Worm (Caenorhabditis elegans): ENCODE results near the gene dsl-4.

dsl-4 gene

DNA sequence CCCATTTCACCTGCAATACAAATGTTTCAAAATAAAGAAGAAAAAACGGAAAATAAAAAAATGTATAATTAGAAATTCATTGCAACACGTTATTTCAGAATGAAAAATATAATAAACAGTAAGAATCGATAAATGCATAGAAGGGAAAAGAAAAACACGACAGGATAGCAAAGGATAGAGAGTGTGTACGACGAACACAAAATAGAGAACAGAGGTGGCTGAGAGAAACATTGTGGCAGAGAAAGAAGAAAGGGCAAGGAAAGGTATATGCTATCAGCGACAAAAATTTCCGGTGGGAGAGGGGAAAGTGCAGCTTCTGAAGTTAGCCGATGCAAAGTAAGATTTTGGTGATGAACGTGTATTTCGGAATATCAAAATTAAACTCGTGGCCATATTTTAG lies 35.7 kb downstream of the dsl-4 start, which contains the start of gene F28H6.6:
Gene F28H6.6 (minus strand): TSS at position 10 of the 400 bp plus-strand sequence.
- TF ChIP-seq nhr-25 (tag; optimal IDR thresholded peaks at IDR 0.05), result no peak
- peak; percentile 29 for TF ChIP-seq pha-4 (tag; optimal IDR thresholded peaks at IDR 0.05)
- no peak for TF ChIP-seq nhr-43 (tag; optimal IDR thresholded peaks at IDR 0.05; ENCODE audit: poor library complexity, severe bottlenecking)
- TF ChIP-seq nhr-237 (tag; optimal IDR thresholded peaks at IDR 0.05), result no peak
- no peak for TF ChIP-seq elt-2 (tag; optimal IDR thresholded peaks at IDR 0.05)
- TF ChIP-seq snpc-4 (tag; optimal IDR thresholded peaks at IDR 0.05), result no peak
- TF ChIP-seq mdl-1 (tag; optimal IDR thresholded peaks at IDR 0.05), result no peak

DNA sequence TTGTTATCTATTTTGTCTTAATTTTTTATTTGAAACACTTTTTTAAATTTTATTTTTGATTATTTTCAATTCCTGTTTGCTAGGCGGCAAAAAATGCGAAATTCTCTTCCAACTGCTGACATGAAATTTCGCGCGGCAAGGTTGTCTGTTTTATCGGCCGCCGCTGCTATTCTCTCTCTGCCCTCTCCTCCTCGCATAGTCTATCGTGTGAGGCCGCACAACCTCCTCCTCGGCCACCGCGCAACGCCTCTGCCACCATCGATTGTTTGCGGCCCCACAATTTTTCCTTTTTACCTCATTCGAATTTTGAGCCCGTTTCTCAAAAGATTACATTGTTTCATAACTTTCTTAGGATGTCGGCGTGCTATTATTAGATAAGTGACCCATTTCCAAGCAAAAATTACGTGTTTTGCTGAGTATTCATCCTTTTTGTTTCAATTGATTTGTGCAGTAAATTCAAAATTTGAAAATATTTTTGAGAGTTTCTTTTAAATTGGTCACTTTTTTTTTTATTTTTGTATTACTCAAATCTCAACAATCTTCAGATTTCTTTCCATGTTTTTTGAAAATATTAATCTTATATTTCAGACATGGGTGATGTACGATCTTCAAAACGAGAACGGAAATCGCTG lies 37.2 kb downstream of the dsl-4 start, which contains the start of gene F28H6.4:
Gene F28H6.4 (plus strand): TSS at position 582 of the 632 bp plus-strand sequence.
- peak; percentile 16 for TF ChIP-seq lin-15B (tag; optimal IDR thresholded peaks at IDR 0.05)
- no peak for TF ChIP-seq sea-2 (GFP tag; optimal IDR thresholded peaks at IDR 0.05)
- no peak for TF ChIP-seq skn-1 (tag; optimal IDR thresholded peaks at IDR 0.05)
- no peak for TF ChIP-seq zag-1 (tag; optimal IDR thresholded peaks at IDR 0.05)
- peak; percentile 34 for TF ChIP-seq pha-4 (tag; optimal IDR thresholded peaks at IDR 0.05)
- TF ChIP-seq nhr-67 (tag; optimal IDR thresholded peaks at IDR 0.05), result no peak
- TF ChIP-seq unc-62 (GFP tag; optimal IDR thresholded peaks at IDR 0.05), result no peak
- TF ChIP-seq ceh-82 (tag; optimal IDR thresholded peaks at IDR 0.05), result no peak
- TF ChIP-seq nhr-11 (tag; optimal IDR thresholded peaks at IDR 0.05), result no peak
- peak; percentile 3 for TF ChIP-seq elt-2 (tag; optimal IDR thresholded peaks at IDR 0.05)
- no peak for TF ChIP-seq nhr-77 (tag; optimal IDR thresholded peaks at IDR 0.05)
- TF ChIP-seq ceh-28 (tag; optimal IDR thresholded peaks at IDR 0.05), result no peak
- TF ChIP-seq ceh-9 (tag; optimal IDR thresholded peaks at IDR 0.05), result no peak
- no peak for TF ChIP-seq egl-5 (tag; optimal IDR thresholded peaks at IDR 0.05)
- no peak for TF ChIP-seq ztf-11 (tag; optimal IDR thresholded peaks at IDR 0.05)
- no peak for TF ChIP-seq nhr-76 (tag; optimal IDR thresholded peaks at IDR 0.05)
- no peak for TF ChIP-seq unc-39 (tag; optimal IDR thresholded peaks at IDR 0.05)
- TF ChIP-seq jun-1 (tag; optimal IDR thresholded peaks at IDR 0.05), result no peak
- no peak for TF ChIP-seq nhr-28 (tag; optimal IDR thresholded peaks at IDR 0.05)
- TF ChIP-seq lin-39 (tag; optimal IDR thresholded peaks at IDR 0.05), result peak; percentile 3
- TF ChIP-seq nhr-237 (tag; optimal IDR thresholded peaks at IDR 0.05), result no peak
- no peak for TF ChIP-seq nhr-25 (tag; optimal IDR thresholded peaks at IDR 0.05)
- TF ChIP-seq hmg-11 (tag; optimal IDR thresholded peaks at IDR 0.05), result peak; percentile 43
- TF ChIP-seq egl-27 (tag; optimal IDR thresholded peaks at IDR 0.05), result no peak
- no peak for TF ChIP-seq ceh-16 (tag; optimal IDR thresholded peaks at IDR 0.05)
- TF ChIP-seq nfya-1 (tag; optimal IDR thresholded peaks at IDR 0.05; ENCODE audit: insufficient read depth), result peak; percentile 31
- no peak for TF ChIP-seq R02D3.7 (tag; optimal IDR thresholded peaks at IDR 0.05)
- no peak for TF ChIP-seq elt-3 (tag; optimal IDR thresholded peaks at IDR 0.05)
- TF ChIP-seq mml-1 (tag; optimal IDR thresholded peaks at IDR 0.05), result no peak
- TF ChIP-seq aly-2 (tag; optimal IDR thresholded peaks at IDR 0.05), result no peak

DNA sequence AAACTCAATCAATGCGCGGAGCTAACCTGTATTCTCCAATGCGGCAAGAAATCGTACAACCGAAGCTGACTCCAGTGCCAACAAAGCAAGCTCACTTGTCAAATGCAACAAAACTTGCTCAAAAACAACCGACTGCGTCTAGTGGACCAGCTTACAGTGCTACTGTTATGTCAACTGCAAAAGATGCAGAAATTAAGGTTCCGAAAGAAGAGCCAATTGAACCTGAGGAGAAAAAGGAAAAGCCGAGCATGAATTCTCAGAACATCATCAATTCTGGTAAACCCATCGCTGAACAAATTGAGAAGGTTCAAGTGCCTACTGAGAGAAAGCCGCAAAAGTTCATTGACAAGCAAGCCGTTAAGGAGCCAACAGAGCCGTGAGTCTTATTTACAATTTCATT lies 41.3 kb downstream of the dsl-4 start:
- TF ChIP-seq nfya-1 (tag; optimal IDR thresholded peaks at IDR 0.05; ENCODE audit: insufficient read depth) (no peak), ztf-11 (tag; optimal IDR thresholded peaks at IDR 0.05) (no peak), ceh-82 (tag; optimal IDR thresholded peaks at IDR 0.05) (no peak), mdl-1 (tag; optimal IDR thresholded peaks at IDR 0.05) (no peak), egl-27 (tag; optimal IDR thresholded peaks at IDR 0.05) (no peak), daf-12 (tag; optimal IDR thresholded peaks at IDR 0.05) (no peak), nhr-77 (tag; optimal IDR thresholded peaks at IDR 0.05) (no peak), pqm-1 (tag; optimal IDR thresholded peaks at IDR 0.05) (no peak), fos-1 (tag; optimal IDR thresholded peaks at IDR 0.05) (no peak), ceh-16 (tag; optimal IDR thresholded peaks at IDR 0.05) (no peak), nhr-43 (tag; optimal IDR thresholded peaks at IDR 0.05; ENCODE audit: poor library complexity, severe bottlenecking) (no peak), elt-1 (tag; optimal IDR thresholded peaks at IDR 0.05) (no peak)

DNA sequence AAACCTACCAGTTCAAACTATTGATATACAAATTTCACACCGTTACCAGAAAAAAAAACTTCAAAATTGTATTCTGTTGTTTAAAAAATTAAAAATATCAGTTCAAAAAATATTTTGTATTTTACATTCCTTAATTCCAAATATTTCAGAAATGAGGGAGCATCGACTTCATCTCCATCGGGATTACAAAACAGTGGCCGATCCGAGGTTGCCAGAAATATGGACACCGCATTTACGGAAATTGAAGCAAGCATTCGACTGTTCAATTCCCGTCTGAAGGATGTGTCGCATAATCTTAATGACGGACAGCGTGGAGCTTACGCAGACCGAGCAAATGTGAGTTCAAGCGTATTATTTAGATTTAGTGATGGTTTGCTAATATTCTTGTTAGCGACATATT lies 42.5 kb downstream of the dsl-4 start:
- TF ChIP-seq skn-1 (tag; optimal IDR thresholded peaks at IDR 0.05) (no peak), lin-39 (tag; optimal IDR thresholded peaks at IDR 0.05) (no peak), ceh-16 (tag; optimal IDR thresholded peaks at IDR 0.05) (no peak), nhr-43 (tag; optimal IDR thresholded peaks at IDR 0.05; ENCODE audit: poor library complexity, severe bottlenecking) (no peak), nhr-23 (tag; optimal IDR thresholded peaks at IDR 0.05) (no peak), unc-62 (GFP tag; optimal IDR thresholded peaks at IDR 0.05) (no peak), ztf-4 (tag; optimal IDR thresholded peaks at IDR 0.05) (no peak), ceh-28 (tag; optimal IDR thresholded peaks at IDR 0.05) (no peak), snpc-4 (tag; optimal IDR thresholded peaks at IDR 0.05) (no peak), elt-1 (tag; optimal IDR thresholded peaks at IDR 0.05) (no peak), fkh-10 (GFP tag; optimal IDR thresholded peaks at IDR 0.05) (no peak), lin-15B (tag; optimal IDR thresholded peaks at IDR 0.05) (no peak), fos-1 (tag; optimal IDR thresholded peaks at IDR 0.05) (no peak), jun-1 (tag; optimal IDR thresholded peaks at IDR 0.05) (no peak), mml-1 (tag; optimal IDR thresholded peaks at IDR 0.05) (no peak), nhr-67 (tag; optimal IDR thresholded peaks at IDR 0.05) (no peak), ceh-9 (tag; optimal IDR thresholded peaks at IDR 0.05) (no peak), ztf-11 (tag; optimal IDR thresholded peaks at IDR 0.05) (no peak)

Data from whole organism, L3 larva.